Fruit fly (Drosophila melanogaster) whole organism, embryonic: ENCODE measurements around the gene Ufsp2.

Source experiments
- Abd-B ChIP-seq: fragments of 200-800 bp; sonication (Bioruptor generic); optimal IDR thresholded peaks from 2 replicates; lab custom pipeline; 2018; ENCODE audit warnings: missing biosample characterization, mild to moderate bottlenecking, missing genetic modification characterization, moderate library complexity
- CG11247 ChIP-seq: fragments of 200-800 bp; sonication (Bioruptor generic); IDR thresholded peaks from 2 replicates; pipeline ENCODE4 v1.3.6; 2022; ENCODE audit warnings: missing biosample characterization, missing genetic modification characterization
- CG12236 ChIP-seq: fragments of 200-800 bp; sonication (Bioruptor generic); optimal IDR thresholded peaks from 2 replicates; lab custom pipeline; 2016; ENCODE audit warnings: missing biosample characterization, missing genetic modification characterization
- CG18476 ChIP-seq: fragments of 200-800 bp; sonication (Bioruptor generic); optimal IDR thresholded peaks from 2 replicates; lab custom pipeline; 2016; ENCODE audit warnings: missing biosample characterization, mild to moderate bottlenecking, missing genetic modification characterization
- CG2116 ChIP-seq: fragments of 200-800 bp; sonication (Bioruptor generic); optimal IDR thresholded peaks from 3 replicates; lab custom pipeline; 2018; ENCODE audit warnings: missing biosample characterization, mild to moderate bottlenecking, missing genetic modification characterization
- CG30403 ChIP-seq: fragments of 200-800 bp; sonication (Bioruptor generic); optimal IDR thresholded peaks from 3 replicates; lab custom pipeline; 2016; ENCODE audit warnings: missing biosample characterization, missing genetic modification characterization
- CG31365 ChIP-seq: fragments of 200-800 bp; sonication (Bioruptor generic); optimal IDR thresholded peaks from 2 replicates; lab custom pipeline; 2018; ENCODE audit warnings: missing biosample characterization, mild to moderate bottlenecking, missing genetic modification characterization
- CG32772 ChIP-seq: fragments of 200-800 bp; sonication (Bioruptor generic); IDR thresholded peaks from 2 replicates; pipeline ENCODE4 v1.3.6; 2022; ENCODE audit warnings: missing biosample characterization, missing genetic modification characterization
- CG33557 ChIP-seq: fragments of 200-800 bp; sonication (Bioruptor generic); optimal IDR thresholded peaks from 2 replicates; lab custom pipeline; 2019; ENCODE audit warnings: missing biosample characterization, mild to moderate bottlenecking, missing genetic modification characterization, moderate library complexity
- CG3407 ChIP-seq: fragments of 200-800 bp; sonication (Bioruptor generic); optimal IDR thresholded peaks from 2 replicates; lab custom pipeline; 2018; ENCODE audit warnings: missing biosample characterization, mild to moderate bottlenecking, missing genetic modification characterization
- CG6765 ChIP-seq: fragments of 200-800 bp; sonication (Bioruptor generic); optimal IDR thresholded peaks from 3 replicates; lab custom pipeline; 2017; ENCODE audit warnings: missing biosample characterization, mild to moderate bottlenecking, missing genetic modification characterization
- CG8944 ChIP-seq: fragments of 200-800 bp; sonication (Bioruptor generic); optimal IDR thresholded peaks from 3 replicates; lab custom pipeline; 2016; ENCODE audit warnings: missing biosample characterization, missing genetic modification characterization
- D19A ChIP-seq: fragments of 200-800 bp; optimal IDR thresholded peaks from 3 replicates; lab custom pipeline; 2019; ENCODE audit warnings: missing biosample characterization, mild to moderate bottlenecking, missing genetic modification characterization, moderate library complexity
- Dref ChIP-seq: fragments of 200-800 bp; sonication (Bioruptor generic); IDR thresholded peaks from 2 replicates; pipeline ENCODE4 v1.3.6; 2022; ENCODE audit warnings: missing biosample characterization, missing genetic modification characterization
- H2.0 ChIP-seq: fragments of 200-800 bp; sonication (Bioruptor generic); IDR thresholded peaks from 2 replicates; pipeline ENCODE4 v1.3.6; 2022; ENCODE audit warnings: missing biosample characterization, missing genetic modification characterization
- HLH3B ChIP-seq: fragments of 200-800 bp; sonication (Bioruptor generic); IDR thresholded peaks from 2 replicates; pipeline ENCODE4 v1.3.6; 2022; ENCODE audit warnings: missing biosample characterization, missing genetic modification characterization
- Hr39 ChIP-seq: fragments of >200 bp; optimal IDR thresholded peaks from 2 replicates; lab custom pipeline; 2017
- Hsf ChIP-seq: fragments of 200-800 bp; sonication (Bioruptor generic); optimal IDR thresholded peaks from 3 replicates; lab custom pipeline; 2016; ENCODE audit warnings: missing biosample characterization, missing genetic modification characterization
- Lpt ChIP-seq: fragments of >200 bp; optimal IDR thresholded peaks from 2 replicates; lab custom pipeline; 2018; ENCODE audit warnings: missing biosample characterization, missing genetic modification characterization
- NC2α ChIP-seq: fragments of 200-800 bp; sonication (Bioruptor generic); optimal IDR thresholded peaks from 2 replicates; lab custom pipeline; 2016; ENCODE audit warnings: missing biosample characterization, missing genetic modification characterization
- Opbp ChIP-seq: fragments of 200-800 bp; sonication (Bioruptor generic); IDR thresholded peaks from 3 replicates; pipeline ENCODE4 v1.3.6; 2022; ENCODE audit warnings: missing biosample characterization, missing genetic modification characterization; ENCODE audit not compliant: partially characterized antibody
- Optix ChIP-seq: fragments of 200-800 bp; sonication (Bioruptor generic); IDR thresholded peaks from 3 replicates; pipeline ENCODE4 v1.3.6; 2022; ENCODE audit warnings: missing biosample characterization, missing genetic modification characterization
- ac ChIP-seq: fragments of 200-800 bp; sonication (Bioruptor generic); optimal IDR thresholded peaks from 3 replicates; lab custom pipeline; 2017; ENCODE audit warnings: missing biosample characterization, mild to moderate bottlenecking, missing genetic modification characterization
- br ChIP-seq: fragments of >200 bp; optimal IDR thresholded peaks from 2 replicates; lab custom pipeline; 2017
- chn ChIP-seq: fragments of 200-800 bp; sonication (Bioruptor generic); optimal IDR thresholded peaks from 2 replicates; lab custom pipeline; 2016; ENCODE audit warnings: missing biosample characterization, missing genetic modification characterization
- corto ChIP-seq: fragments of 200-800 bp; sonication (Bioruptor generic); optimal IDR thresholded peaks from 2 replicates; lab custom pipeline; 2016; ENCODE audit warnings: missing biosample characterization, mild to moderate bottlenecking, missing genetic modification characterization, moderate library complexity
- cwo ChIP-seq: fragments of 200-800 bp; sonication (Bioruptor generic); optimal IDR thresholded peaks from 3 replicates; lab custom pipeline; 2017; ENCODE audit warnings: missing biosample characterization, missing genetic modification characterization, mild to moderate bottlenecking, moderate library complexity, missing genetic modification reagents
- dm ChIP-seq: fragments of 200-800 bp; sonication (Bioruptor generic); optimal IDR thresholded peaks from 3 replicates; lab custom pipeline; 2016; ENCODE audit warnings: missing biosample characterization, missing genetic modification characterization
- dmrt11E ChIP-seq: fragments of 200-800 bp; sonication (Bioruptor generic); optimal IDR thresholded peaks from 3 replicates; lab custom pipeline; 2018; ENCODE audit warnings: missing biosample characterization, mild to moderate bottlenecking, missing genetic modification characterization, moderate library complexity
- dmrt99B ChIP-seq: fragments of 200-800 bp; sonication (Bioruptor generic); optimal IDR thresholded peaks from 2 replicates; lab custom pipeline; 2018; ENCODE audit warnings: missing biosample characterization, mild to moderate bottlenecking, missing genetic modification characterization, moderate library complexity
- eyg ChIP-seq: fragments of 200-800 bp; sonication (Bioruptor generic); optimal IDR thresholded peaks from 3 replicates; lab custom pipeline; 2016; ENCODE audit warnings: missing biosample characterization, missing genetic modification characterization
- fd3F ChIP-seq: fragments of 200-800 bp; sonication (Bioruptor generic); optimal IDR thresholded peaks from 2 replicates; lab custom pipeline; 2018; ENCODE audit warnings: missing biosample characterization, mild to moderate bottlenecking, missing genetic modification characterization, moderate library complexity
- gem ChIP-seq: fragments of 200-800 bp; sonication (Bioruptor generic); optimal IDR thresholded peaks from 2 replicates; lab custom pipeline; 2019; ENCODE audit warnings: missing biosample characterization, mild to moderate bottlenecking, missing genetic modification characterization, moderate library complexity
- grn ChIP-seq: fragments of 200-800 bp; sonication (Bioruptor generic); optimal IDR thresholded peaks from 3 replicates; lab custom pipeline; 2017; ENCODE audit warnings: missing biosample characterization, missing genetic modification characterization
- klu ChIP-seq: fragments of 200-800 bp; sonication (Bioruptor generic); IDR thresholded peaks from 2 replicates; pipeline ENCODE4 v1.3.6; 2022; ENCODE audit warnings: missing biosample characterization, missing genetic modification characterization
- knrl ChIP-seq: fragments of 200-800 bp; sonication (Bioruptor generic); IDR thresholded peaks from 3 replicates; pipeline ENCODE4 v1.3.6; 2022; ENCODE audit warnings: missing biosample characterization, missing genetic modification characterization; ENCODE audit not compliant: partially characterized antibody
- lab ChIP-seq: fragments of 200-800 bp; sonication (Bioruptor generic); optimal IDR thresholded peaks from 3 replicates; lab custom pipeline; 2017; ENCODE audit warnings: missing biosample characterization, missing genetic modification characterization, mild to moderate bottlenecking, moderate library complexity, missing genetic modification reagents
- mld ChIP-seq: fragments of 200-800 bp; sonication (Bioruptor generic); IDR thresholded peaks from 3 replicates; pipeline ENCODE4 v1.3.6; 2022; ENCODE audit warnings: missing biosample characterization, missing genetic modification characterization; ENCODE audit not compliant: partially characterized antibody
- nerfin-1 ChIP-seq: fragments of 200-800 bp; sonication (Bioruptor generic); optimal IDR thresholded peaks from 3 replicates; lab custom pipeline; 2019; ENCODE audit warnings: missing biosample characterization, mild to moderate bottlenecking, missing genetic modification characterization, moderate library complexity
- nmo ChIP-seq: fragments of 200-800 bp; sonication (Bioruptor generic); optimal IDR thresholded peaks from 2 replicates; lab custom pipeline; 2018; ENCODE audit warnings: missing biosample characterization, mild to moderate bottlenecking, missing genetic modification characterization, moderate library complexity
- odd ChIP-seq: fragments of 200-800 bp; sonication (Bioruptor generic); optimal IDR thresholded peaks from 2 replicates; lab custom pipeline; 2017; ENCODE audit warnings: missing biosample characterization, mild to moderate bottlenecking, missing genetic modification characterization
- pnt ChIP-seq: fragments of 200-800 bp; sonication (Bioruptor generic); optimal IDR thresholded peaks from 3 replicates; lab custom pipeline; 2016; ENCODE audit warnings: missing biosample characterization, missing genetic modification characterization
- prd ChIP-seq, 3 experiments: fragments of >200 bp in 2 of 3; fragments of 200-800 bp in 1 of 3; sonication (Bioruptor generic) in 1 of 3; optimal IDR thresholded peaks in 2 of 3; IDR thresholded peaks in 1 of 3; 2 replicates in 2 of 3; 3 replicates in 1 of 3; pipeline versions ENCODE4 v1.3.6 to Lab custom; 2017 to 2022; ENCODE audit warnings: missing biosample characterization in 1 of 3, missing genetic modification characterization in 1 of 3
- pzg ChIP-seq: fragments of 200-800 bp; sonication (Bioruptor generic); optimal IDR thresholded peaks from 3 replicates; lab custom pipeline; 2018; ENCODE audit warnings: missing biosample characterization, mild to moderate bottlenecking, missing genetic modification characterization, moderate library complexity
- row ChIP-seq: fragments of 200-800 bp; sonication (Bioruptor generic); IDR thresholded peaks from 3 replicates; pipeline ENCODE4 v1.3.6; 2022; ENCODE audit warnings: missing biosample characterization, missing genetic modification characterization
- sd ChIP-seq: fragments of 200-800 bp; sonication (Bioruptor generic); optimal IDR thresholded peaks from 3 replicates; lab custom pipeline; 2018; ENCODE audit warnings: missing biosample characterization, mild to moderate bottlenecking, missing genetic modification characterization, moderate library complexity
- sima ChIP-seq: fragments of 200-800 bp; sonication (Bioruptor generic); optimal IDR thresholded peaks from 2 replicates; lab custom pipeline; 2016; ENCODE audit warnings: missing biosample characterization, missing genetic modification characterization
- sqz ChIP-seq: fragments of 200-800 bp; sonication (Bioruptor generic); optimal IDR thresholded peaks from 3 replicates; lab custom pipeline; 2018; ENCODE audit warnings: missing biosample characterization, mild to moderate bottlenecking, missing genetic modification characterization
- twi ChIP-seq: fragments of 200-800 bp; optimal IDR thresholded peaks from 2 replicates; lab custom pipeline; 2019; ENCODE audit warnings: missing biosample characterization, mild to moderate bottlenecking, missing genetic modification characterization, moderate library complexity

Gene Ufsp2

DNA sequence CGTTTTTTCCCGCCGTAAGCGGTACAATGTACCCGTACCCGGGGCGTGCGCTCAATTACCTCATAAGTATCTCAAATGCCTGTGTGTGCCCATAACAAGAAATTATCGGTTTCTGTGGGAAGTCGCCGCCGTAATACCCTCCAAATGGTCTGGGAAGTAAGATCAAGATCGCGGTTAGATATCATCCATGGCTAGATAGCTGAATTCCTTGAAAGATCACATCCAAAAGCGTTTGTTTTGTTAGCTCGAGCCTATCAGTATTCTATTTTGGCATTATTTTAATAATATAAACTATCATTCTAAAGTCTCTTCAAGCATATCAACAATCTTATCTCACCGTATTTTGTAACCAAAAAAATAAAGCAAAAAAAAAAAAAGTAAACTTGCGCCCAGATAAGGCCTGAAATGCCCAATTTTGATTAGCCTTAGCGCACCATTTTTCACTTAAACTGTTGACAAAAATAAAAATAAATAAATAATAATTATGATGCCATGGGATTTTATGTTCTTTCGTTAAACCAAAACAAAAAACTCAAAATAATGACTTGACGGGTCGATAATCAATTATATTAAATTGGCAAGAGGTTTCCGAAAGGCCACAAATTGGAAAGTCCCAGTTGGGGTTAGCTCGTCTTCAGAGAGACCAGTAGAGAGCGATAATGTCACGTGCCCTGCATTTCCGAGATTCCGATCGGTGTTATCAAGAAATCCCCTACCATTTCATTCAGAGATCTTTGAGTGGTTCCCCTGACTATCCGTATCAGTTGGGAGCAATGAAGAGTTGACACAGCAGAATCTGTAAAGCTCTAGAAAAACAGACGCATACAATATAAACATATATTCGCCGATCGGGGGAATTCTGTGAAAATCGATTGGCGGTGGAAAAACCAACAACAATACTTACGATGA lies 37.5 kb upstream of the Ufsp2 start (continued):
- TF ChIP-seq nmo (GFP tag; lab: Kevin White, UChicago) = no peak
- TF ChIP-seq twi = no peak
- no peak for TF ChIP-seq CG18476 (GFP tag; lab: Kevin White, UChicago)
- TF ChIP-seq sd = no peak
- no peak for TF ChIP-seq HLH3B (GFP tag; lab: Robert Waterston, UW)
- TF ChIP-seq CG32772 (GFP tag; lab: Robert Waterston, UW) = no peak
- TF ChIP-seq Lpt (GFP tag; lab: Kevin White, UChicago) = no peak
- TF ChIP-seq NC2α (GFP tag; lab: Kevin White, UChicago) = no peak
- no peak for TF ChIP-seq chn (GFP tag; lab: Kevin White, UChicago)
- no peak for TF ChIP-seq mld
- peak; percentile 22 for TF ChIP-seq gem (tag; lab: Kevin White, UChicago)
- TF ChIP-seq prd (optimal IDR thresholded peaks at IDR 0.05; lab: Kevin White, UChicago) = no peak
- TF ChIP-seq prd (GFP tag; IDR thresholded peaks at IDR 0.05; lab: Robert Waterston, UW) = no peak
- no peak for TF ChIP-seq CG3407 (GFP tag; lab: Kevin White, UChicago)
- TF ChIP-seq Hr39 (lab: Kevin White, UChicago) = no peak
- peak; percentile 2 for TF ChIP-seq lab (GFP tag; lab: Kevin White, UChicago)
- TF ChIP-seq CG12236 (GFP tag; lab: Kevin White, UChicago) = no peak
- TF ChIP-seq CG31365 (tag; lab: Kevin White, UChicago) = no peak
- peak; percentile 84 for TF ChIP-seq cwo
- TF ChIP-seq br (lab: Kevin White, UChicago) = no peak
- no peak for TF ChIP-seq CG2116
- peak; percentile 77 for TF ChIP-seq sqz (GFP tag; lab: Kevin White, UChicago)
- TF ChIP-seq pnt (GFP tag; lab: Kevin White, UChicago) = no peak
- TF ChIP-seq Dref (GFP tag; lab: Robert Waterston, UW) = no peak
- TF ChIP-seq eyg (GFP tag; lab: Kevin White, UChicago) = no peak
- TF ChIP-seq Opbp = no peak
- no peak for TF ChIP-seq knrl (GFP tag; lab: Robert Waterston, UW)
- TF ChIP-seq odd (GFP tag; lab: Kevin White, UChicago) = no peak
- no peak for TF ChIP-seq CG30403 (GFP tag; lab: Kevin White, UChicago)
- peak; percentile 44; the same call in 2 of the 3 replicates for TF ChIP-seq row (GFP tag; lab: Robert Waterston, UW)
- no peak for TF ChIP-seq nerfin-1 (tag; lab: Kevin White, UChicago)
- TF ChIP-seq fd3F (GFP tag; lab: Kevin White, UChicago) = no peak
- TF ChIP-seq Hsf = no peak
- peak; percentile 72 for TF ChIP-seq D19A (tag; lab: Kevin White, UChicago)
- no peak for TF ChIP-seq sima (GFP tag; lab: Kevin White, UChicago)
- TF ChIP-seq CG33557 = no peak
- no peak for TF ChIP-seq pzg (GFP tag; lab: Kevin White, UChicago)
- TF ChIP-seq ac (GFP tag; lab: Kevin White, UChicago) = no peak
- TF ChIP-seq CG6765 (GFP tag; lab: Kevin White, UChicago) = no peak
- no peak for TF ChIP-seq CG11247 (GFP tag; lab: Robert Waterston, UW)
- no peak for TF ChIP-seq Optix (GFP tag; lab: Robert Waterston, UW)
- no peak for TF ChIP-seq H2.0
- no peak for TF ChIP-seq klu (GFP tag; lab: Robert Waterston, UW)
- TF ChIP-seq dmrt99B = peak; percentile 1
- TF ChIP-seq Abd-B = no peak
- TF ChIP-seq CG8944 (GFP tag; lab: Kevin White, UChicago) = no peak
- no peak for TF ChIP-seq corto (GFP tag; lab: Kevin White, UChicago)
- TF ChIP-seq dm (GFP tag; lab: Kevin White, UChicago) = no peak
- TF ChIP-seq dmrt11E (tag; lab: Kevin White, UChicago) = no peak
- peak; percentile 86 for TF ChIP-seq grn (GFP tag; lab: Kevin White, UChicago)
